Fruit fly (Drosophila melanogaster): ENCODE data around the gene orb2.
A peak's percentile ranks its signal among the peaks of the same experiment; 100 is the strongest.

orb2 gene

DNA sequence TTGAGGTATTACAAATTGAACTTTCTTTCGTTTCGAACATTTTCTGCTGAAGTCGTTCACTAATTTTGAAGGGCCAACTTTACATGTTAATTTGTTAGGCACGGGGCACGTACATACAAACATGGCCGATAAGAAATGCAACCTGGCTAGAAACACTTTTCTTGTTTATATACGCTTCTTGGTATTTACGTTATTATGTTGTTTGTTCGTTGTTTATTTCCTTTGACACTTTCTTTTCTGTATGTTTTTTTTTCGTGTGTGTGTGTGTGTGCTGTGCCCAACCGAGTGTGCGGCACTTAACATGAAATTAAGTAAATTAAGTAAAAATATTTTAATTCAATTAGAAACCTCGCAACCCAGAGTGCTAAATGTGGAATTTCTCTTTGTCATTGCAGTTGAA lies 28.6 kb downstream of the orb2 start (continued):
- TF ChIP-seq CG7745 (tag; optimal IDR thresholded peaks at IDR 0.05) = peak; percentile 78
- peak; percentile 73 for TF ChIP-seq CG3407 (GFP tag; optimal IDR thresholded peaks at IDR 0.05)
- no peak for TF ChIP-seq Myb (GFP tag; optimal IDR thresholded peaks at IDR 0.05)
- no peak for TF ChIP-seq CG8281 (tag; optimal IDR thresholded peaks at IDR 0.05)
- no peak for TF ChIP-seq vfl (GFP tag; optimal IDR thresholded peaks at IDR 0.05)
- TF ChIP-seq hbn (GFP tag; IDR thresholded peaks at IDR 0.05; ENCODE audit: partially characterized antibody) = no peak
- no peak for TF ChIP-seq CG11247 (GFP tag; IDR thresholded peaks at IDR 0.05)
- TF ChIP-seq bbx (GFP tag; IDR thresholded peaks at IDR 0.05; ENCODE audit: partially characterized antibody) = no peak
- TF ChIP-seq CG2116 (GFP tag; optimal IDR thresholded peaks at IDR 0.05) = peak; percentile 17
- no peak for TF ChIP-seq Fer3 (tag; optimal IDR thresholded peaks at IDR 0.05)
- no peak for TF ChIP-seq CG30403 (GFP tag; optimal IDR thresholded peaks at IDR 0.05)
- TF ChIP-seq Nf-YA (GFP tag; IDR thresholded peaks at IDR 0.05) = no peak
- TF ChIP-seq CG10321 (GFP tag; IDR thresholded peaks at IDR 0.05) = no peak
- no peak for TF ChIP-seq fd3F (GFP tag; optimal IDR thresholded peaks at IDR 0.05)
- no peak for TF ChIP-seq CG4424 (GFP tag; optimal IDR thresholded peaks at IDR 0.05)
- TF ChIP-seq gem (tag; optimal IDR thresholded peaks at IDR 0.05) = peak; percentile 60
- TF ChIP-seq Lim3 (GFP tag; IDR thresholded peaks at IDR 0.05) = no peak
- no peak for TF ChIP-seq CG18764 (GFP tag; optimal IDR thresholded peaks at IDR 0.05)
- no peak for TF ChIP-seq Nf-YC (tag; optimal IDR thresholded peaks at IDR 0.05)
- peak; percentile 14 for TF ChIP-seq CG11398 (GFP tag; optimal IDR thresholded peaks at IDR 0.05)
- TF ChIP-seq tgo (GFP tag; IDR thresholded peaks at IDR 0.05) = no peak
- TF ChIP-seq hkb (optimal IDR thresholded peaks at IDR 0.05) = no peak
- peak; percentile 54 for TF ChIP-seq hkb (GFP tag; IDR thresholded peaks at IDR 0.05)
- 0 out of 2 replicates have a peak, but pooled peaks have one; percentile 14 for TF ChIP-seq vvl (GFP tag; IDR thresholded peaks at IDR 0.05)
- no peak for TF ChIP-seq nom (GFP tag; optimal IDR thresholded peaks at IDR 0.05)
- no peak for TF ChIP-seq Chrac-16 (GFP tag; optimal IDR thresholded peaks at IDR 0.05)
- peak; percentile 9 for TF ChIP-seq CG5180 (GFP tag; optimal IDR thresholded peaks at IDR 0.05)
- peak; percentile 88 for TF ChIP-seq CG15601 (tag; optimal IDR thresholded peaks at IDR 0.05)
- peak; percentile 18 for TF ChIP-seq Camta (GFP tag; optimal IDR thresholded peaks at IDR 0.05)
- no peak for TF ChIP-seq Sry-δ (GFP tag; optimal IDR thresholded peaks at IDR 0.05)
- peak; percentile 28 for TF ChIP-seq CG4328 (GFP tag; optimal IDR thresholded peaks at IDR 0.05)
- TF ChIP-seq peb (GFP tag; IDR thresholded peaks at IDR 0.05) = no peak
- TF ChIP-seq CG31441 (GFP tag; IDR thresholded peaks at IDR 0.05) = 0 out of 2 replicates have a peak, but pooled peaks have one; percentile 35
- TF ChIP-seq btn (GFP tag; optimal IDR thresholded peaks at IDR 0.05) = no peak
- TF ChIP-seq gce (GFP tag; IDR thresholded peaks at IDR 0.05) = peak; percentile 59; the same call in 2 of the 3 replicates
- TF ChIP-seq Sry-β (GFP tag; optimal IDR thresholded peaks at IDR 0.05) = peak; percentile 41
- TF ChIP-seq Jarid2 (GFP tag; optimal IDR thresholded peaks at IDR 0.05) = peak; percentile 7
- TF ChIP-seq pfk (GFP tag; optimal IDR thresholded peaks at IDR 0.05) = no peak
- no peak for TF ChIP-seq Meics (GFP tag; optimal IDR thresholded peaks at IDR 0.05)
- no peak for TF ChIP-seq HLHmδ (GFP tag; optimal IDR thresholded peaks at IDR 0.05)
- peak; percentile 33 for TF ChIP-seq CG15696 (tag; optimal IDR thresholded peaks at IDR 0.05)
- peak; percentile 90 for TF ChIP-seq kni (GFP tag; optimal IDR thresholded peaks at IDR 0.05)
- no peak for TF ChIP-seq CG9609 (GFP tag; optimal IDR thresholded peaks at IDR 0.05)
- peak; percentile 14 for TF ChIP-seq CG16863 (GFP tag; optimal IDR thresholded peaks at IDR 0.05)
- TF ChIP-seq CG2712 (tag; optimal IDR thresholded peaks at IDR 0.05) = peak; percentile 20
- no peak for TF ChIP-seq CG6654 (GFP tag; optimal IDR thresholded peaks at IDR 0.05)
- TF ChIP-seq Optix (GFP tag; IDR thresholded peaks at IDR 0.05) = 0 out of 3 replicates have a peak, but pooled peaks have one; percentile 13
- TF ChIP-seq CG12219 (GFP tag; optimal IDR thresholded peaks at IDR 0.05) = peak; percentile 27
- peak; percentile 74 for TF ChIP-seq Xrp1 (GFP tag; IDR thresholded peaks at IDR 0.05)
- TF ChIP-seq tna (GFP tag; IDR thresholded peaks at IDR 0.05; ENCODE audit: partially characterized antibody) = no peak
- no peak for TF ChIP-seq Trl (optimal IDR thresholded peaks at IDR 0.05)
- peak; percentile 1 for TF ChIP-seq Trl (GFP tag; optimal IDR thresholded peaks at IDR 0.05)

Measured in whole organism, embryonic.